Fruit fly (Drosophila melanogaster) whole organism, pupa: ENCODE results near the gene CG34355.

Source experiments
- CG15710 ChIP-seq: fragments of 200-800 bp; sonication (Bioruptor generic); optimal IDR thresholded peaks from 2 replicates; lab custom pipeline; 2018; ENCODE audit warnings: missing biosample characterization, mild to moderate bottlenecking, missing genetic modification characterization, moderate library complexity
- CG17806 ChIP-seq: fragments of 200-800 bp; sonication (Bioruptor generic); optimal IDR thresholded peaks from 2 replicates; lab custom pipeline; 2018; ENCODE audit warnings: missing biosample characterization, mild to moderate bottlenecking, missing genetic modification characterization, moderate library complexity
- rn ChIP-seq: fragments of 200-800 bp; sonication (Bioruptor generic); IDR thresholded peaks from 2 replicates; pipeline ENCODE4 v1.3.6; 2022; ENCODE audit warnings: missing biosample characterization, missing genetic modification characterization

dm6 chr3R:23773610-23774364, 29.9 kb upstream of the CG34355 start, which contains the start of gene CG10208:
- TF ChIP-seq CG15710 (tag; lab: Kevin White, UChicago) (no peak), rn (GFP tag; lab: Robert Waterston, UW) (no peak), CG17806 (tag; lab: Kevin White, UChicago) (no peak)
